Fruit fly (Drosophila melanogaster) whole organism, adult: ENCODE results near the gene CG8673.

ENCODE experiments used
- CG11617 ChIP-seq: fragments of 200-800 bp; sonication (Bioruptor generic); optimal IDR thresholded peaks from 2 replicates; lab custom pipeline; 2017; ENCODE audit warnings: mild to moderate bottlenecking, missing biosample characterization, missing genetic modification reagents, missing genetic modification characterization
- CG12768 ChIP-seq: fragments of 200-800 bp; sonication (Bioruptor generic); optimal IDR thresholded peaks from 2 replicates; lab custom pipeline; 2017; ENCODE audit warnings: missing biosample characterization, missing genetic modification characterization, mild to moderate bottlenecking, moderate library complexity, missing genetic modification reagents
- CG14711 ChIP-seq: fragments of 200-800 bp; sonication (Bioruptor generic); optimal IDR thresholded peaks from 2 replicates; lab custom pipeline; 2018; ENCODE audit warnings: missing biosample characterization, mild to moderate bottlenecking, missing genetic modification characterization, moderate library complexity
- CG5204 ChIP-seq: fragments of 200-800 bp; sonication (Bioruptor generic); optimal IDR thresholded peaks from 2 replicates; lab custom pipeline; 2016; ENCODE audit warnings: missing biosample characterization, missing genetic modification characterization
- CG7045 ChIP-seq: fragments of 200-800 bp; sonication (Bioruptor generic); optimal IDR thresholded peaks from 2 replicates; lab custom pipeline; 2017; ENCODE audit warnings: missing biosample characterization, mild to moderate bottlenecking, missing genetic modification characterization
- CG7101 ChIP-seq: fragments of 200-800 bp; sonication (Bioruptor generic); optimal IDR thresholded peaks from 2 replicates; lab custom pipeline; 2018; ENCODE audit warnings: missing biosample characterization, mild to moderate bottlenecking, missing genetic modification characterization, moderate library complexity
- Hr96 ChIP-seq: fragments of 200-800 bp; sonication (Bioruptor generic); optimal IDR thresholded peaks from 2 replicates; lab custom pipeline; 2016; ENCODE audit warnings: missing biosample characterization, missing genetic modification characterization
- bab1 ChIP-seq: fragments of 200-800 bp; sonication (Bioruptor generic); optimal IDR thresholded peaks from 3 replicates; lab custom pipeline; 2019; ENCODE audit warnings: missing biosample characterization, mild to moderate bottlenecking, missing genetic modification characterization, moderate library complexity
- cic ChIP-seq: fragments of 200-800 bp; sonication (Bioruptor generic); optimal IDR thresholded peaks from 2 replicates; lab custom pipeline; 2017; ENCODE audit warnings: missing biosample characterization, mild to moderate bottlenecking, missing genetic modification characterization, moderate library complexity
- cnc ChIP-seq, 2 experiments: fragments of >200 bp; optimal IDR thresholded peaks; 2 replicates each; lab custom pipeline; 2017
- kay ChIP-seq: fragments of 200-800 bp; sonication (Bioruptor generic); peaks from one replicate; lab custom pipeline; 2016; ENCODE audit warnings: missing biosample characterization, missing genetic modification characterization, borderline replicate concordance
- ovo ChIP-seq: fragments of 200-800 bp; sonication (Bioruptor generic); optimal IDR thresholded peaks from 2 replicates; lab custom pipeline; 2016; ENCODE audit warnings: missing biosample characterization, missing genetic modification characterization
- pad ChIP-seq: fragments of 200-800 bp; sonication (Bioruptor generic); optimal IDR thresholded peaks from 3 replicates; lab custom pipeline; 2017; ENCODE audit warnings: missing biosample characterization, missing genetic modification characterization, mild to moderate bottlenecking, moderate library complexity, missing genetic modification reagents
- tj ChIP-seq: fragments of 200-800 bp; sonication (Bioruptor generic); optimal IDR thresholded peaks from 3 replicates; lab custom pipeline; 2017; ENCODE audit warnings: missing biosample characterization, mild to moderate bottlenecking, missing genetic modification characterization, moderate library complexity

DNA sequence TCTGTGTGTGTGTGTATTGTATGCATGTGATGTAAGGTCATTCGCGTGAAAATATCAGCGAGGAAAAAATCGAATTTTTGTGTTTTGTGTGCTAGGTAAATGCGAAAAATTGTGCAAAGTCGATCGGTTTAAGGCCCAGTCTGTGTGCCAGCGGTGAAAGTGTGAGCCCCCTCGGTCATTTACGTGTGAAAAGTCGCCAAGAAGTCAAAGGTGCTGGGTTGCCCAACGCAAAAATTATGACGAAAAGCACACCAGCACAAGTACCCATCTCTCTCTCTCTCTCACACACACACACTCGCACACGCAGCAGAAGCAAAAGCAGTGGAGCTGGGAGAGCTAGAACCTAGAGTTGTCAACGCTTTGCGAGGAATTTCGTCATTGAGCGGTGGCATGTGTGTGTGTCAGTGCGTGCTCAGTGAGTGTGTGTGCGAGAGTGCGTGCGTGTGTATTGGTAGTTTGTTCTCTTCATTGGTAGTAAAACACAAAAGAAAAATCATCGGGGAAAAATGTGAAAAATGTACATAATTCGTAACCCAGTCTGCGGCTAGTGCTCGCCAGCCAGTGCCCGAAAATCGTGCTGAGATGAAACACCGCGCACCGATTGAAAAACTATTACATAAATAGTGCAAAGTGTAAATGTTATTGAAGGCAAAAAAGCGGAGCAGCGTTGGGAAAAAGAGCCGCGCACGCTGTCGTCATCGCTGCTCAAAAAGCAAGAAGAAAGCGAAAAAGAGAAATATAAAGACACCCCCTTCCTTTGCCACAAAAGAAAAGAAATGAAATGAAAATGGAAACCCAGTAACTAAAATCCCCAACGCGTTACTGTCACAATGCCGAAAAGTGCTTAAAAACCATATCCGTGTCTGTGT is 40.5 kb upstream of the CG8673 start:
- TF ChIP-seq cic (GFP tag; lab: Kevin White, UChicago) (peak; percentile 68), CG12768 (GFP tag; lab: Kevin White, UChicago) (no peak), CG14711 (peak; percentile 98), Hr96 (GFP tag; lab: Kevin White, UChicago) (no peak), ovo (GFP tag; lab: Kevin White, UChicago) (no peak), bab1 (GFP tag; lab: Kevin White, UChicago) (peak; percentile 62), CG5204 (GFP tag; lab: Kevin White, UChicago) (no peak), cnc (optimal IDR thresholded peaks at IDR 0.05; lab: Kevin White, UChicago) (no peak), tj (GFP tag; lab: Kevin White, UChicago) (no peak), kay (GFP tag; lab: Kevin White, UChicago) (peak; percentile 33), CG7101 (tag; lab: Kevin White, UChicago) (peak; percentile 20), CG7045 (GFP tag; lab: Kevin White, UChicago) (no peak), pad (GFP tag; lab: Kevin White, UChicago) (no peak), CG11617 (GFP tag; lab: Kevin White, UChicago) (no peak)
